Worm (Caenorhabditis elegans) whole organism, early embryonic: ENCODE data around the gene F58D2.4.

Source experiments
- F13C5.2 ChIP-seq: sonication (generic microtip); optimal IDR thresholded peaks from 2 replicates; lab custom pipeline; 2017; ENCODE audit warnings: mild to moderate bottlenecking, missing genetic modification characterization, inconsistent platforms, missing compliant biosample characterization
- aly-1 ChIP-seq: sonication (generic microtip); optimal IDR thresholded peaks from 2 replicates; lab custom pipeline; 2016; ENCODE audit warnings: missing genetic modification characterization, missing compliant biosample characterization
- ama-1 ChIP-seq: fragments of 150-350 bp; optimal IDR thresholded peaks from 2 replicates; lab custom pipeline; 2014
- ets-7 ChIP-seq: sonication (generic microtip); optimal IDR thresholded peaks from 2 replicates; lab custom pipeline; 2016; ENCODE audit warnings: missing genotype, missing genetic modification characterization, missing compliant biosample characterization
- hmbx-1 ChIP-seq: sonication (generic microtip); optimal IDR thresholded peaks from 2 replicates; lab custom pipeline; 2016; ENCODE audit warnings: mild to moderate bottlenecking, missing genetic modification characterization, missing compliant biosample characterization
- hmg-4 ChIP-seq: fragments of 200-800 bp; sonication (Bioruptor generic); optimal IDR thresholded peaks from 2 replicates; lab custom pipeline; 2018; ENCODE audit warnings: mild to moderate bottlenecking, missing genetic modification characterization, missing compliant biosample characterization
- hnd-1 ChIP-seq: sonication (generic microtip); optimal IDR thresholded peaks from 2 replicates; lab custom pipeline; 2016; ENCODE audit warnings: missing genetic modification characterization, missing compliant biosample characterization
- pes-1 ChIP-seq: fragments of 200-800 bp; sonication (Bioruptor generic); IDR thresholded peaks from 2 replicates; pipeline ENCODE4 v1.3.6; 2022; ENCODE audit warnings: missing genetic modification reagents, missing genetic modification characterization, missing compliant biosample characterization
- scrt-1 ChIP-seq: fragments of 200-800 bp; sonication (Bioruptor generic); IDR thresholded peaks from 2 replicates; pipeline ENCODE4 v1.3.6; 2022; ENCODE audit warnings: missing genetic modification characterization, missing compliant biosample characterization
- sea-1 ChIP-seq: fragments of 200-800 bp; sonication (Bioruptor generic); conservative IDR thresholded peaks from 2 replicates; pipeline ENCODE4 v1.3.6; 2022; ENCODE audit warnings: missing genetic modification characterization, missing compliant biosample characterization
- tbx-37 ChIP-seq: fragments of 200-800 bp; sonication (Bioruptor generic); conservative IDR thresholded peaks from 2 replicates; pipeline ENCODE4 v1.3.6; 2022; ENCODE audit warnings: missing genetic modification reagents, missing genetic modification characterization, missing compliant biosample characterization

ce11 chrIV:13220594-13220993 is 31.7 kb upstream of the F58D2.4 start:
- TF ChIP-seq pes-1 (no peak), scrt-1 (GFP tag; lab: Robert Waterston, UW) (no peak), sea-1 (GFP tag; lab: Robert Waterston, UW) (no peak), aly-1 (no peak), ets-7 (tag; lab: Kevin White, UChicago) (no peak), hnd-1 (tag; lab: Kevin White, UChicago) (no peak), F13C5.2 (tag; lab: Kevin White, UChicago) (no peak), ama-1 (lab: Kevin White, UChicago) (no peak), hmbx-1 (tag; lab: Kevin White, UChicago) (no peak), tbx-37 (GFP tag; lab: Robert Waterston, UW) (no peak), hmg-4 (GFP tag; lab: Kevin White, UChicago) (no peak)
